Worm (Caenorhabditis elegans) whole organism, late embryonic: ENCODE data around the gene cyp-33A1.

Experiments used
- dve-1 ChIP-seq: sonication (generic microtip); optimal IDR thresholded peaks from 2 replicates; lab custom pipeline; 2017; ENCODE audit warnings: antibody characterized with exemption, mild to moderate bottlenecking, missing genetic modification characterization, missing compliant biosample characterization
- elt-2 ChIP-seq: sonication (generic microtip); optimal IDR thresholded peaks from 2 replicates; lab custom pipeline; 2016; ENCODE audit warnings: missing genetic modification reagents, missing genetic modification characterization, missing compliant biosample characterization
- tbx-7 ChIP-seq: sonication (generic microtip); optimal IDR thresholded peaks from 2 replicates; lab custom pipeline; 2016; ENCODE audit warnings: missing genotype, missing genetic modification characterization, missing compliant biosample characterization

- TF ChIP-seq elt-2 (no peak), tbx-7 (tag; lab: Kevin White, UChicago) (no peak), dve-1 (tag; lab: Kevin White, UChicago) (no peak)
Measured at ce11 chrV:7672258-7672657, 9.0 kb downstream of the cyp-33A1 start, which contains the start of gene C12D5.4.
